Worm (Caenorhabditis elegans) whole organism, L3 larva: ENCODE measurements around the gene sto-4.

Experiments
- R02D3.7 ChIP-seq: fragments of 150-350 bp; optimal IDR thresholded peaks from 2 replicates; lab custom pipeline; 2014; ENCODE audit warnings: missing biosample characterization, missing genetic modification characterization
- ama-1 ChIP-seq: fragments of 150-350 bp; optimal IDR thresholded peaks from 2 replicates; lab custom pipeline; 2018
- ceh-16 ChIP-seq: sonication (generic microtip); optimal IDR thresholded peaks from 2 replicates; lab custom pipeline; 2017; ENCODE audit warnings: missing biosample characterization, missing genetic modification characterization
- ceh-9 ChIP-seq: sonication (generic microtip); optimal IDR thresholded peaks from 2 replicates; lab custom pipeline; 2018; ENCODE audit warnings: missing biosample characterization, missing genetic modification characterization
- egl-27 ChIP-seq: sonication (generic microtip); optimal IDR thresholded peaks from 4 replicates; lab custom pipeline; 2017; ENCODE audit warnings: missing biosample characterization, missing genetic modification reagents, missing genetic modification characterization
- egl-5 ChIP-seq: fragments of 150-350 bp; optimal IDR thresholded peaks from 2 replicates; lab custom pipeline; 2017; ENCODE audit warnings: missing biosample characterization, missing genetic modification reagents, missing genetic modification characterization, inconsistent platforms
- elt-1 ChIP-seq: fragments of 150-350 bp; optimal IDR thresholded peaks from 2 replicates; lab custom pipeline; 2014; ENCODE audit warnings: missing biosample characterization, missing genetic modification characterization
- elt-2 ChIP-seq: sonication (generic microtip); optimal IDR thresholded peaks from 2 replicates; lab custom pipeline; 2016; ENCODE audit warnings: missing genetic modification reagents, mild to moderate bottlenecking, missing genetic modification characterization, missing compliant biosample characterization
- elt-3 ChIP-seq, 3 experiments: fragments of 150-350 bp in 1 of 3; sonication (generic microtip) in 2 of 3; optimal IDR thresholded peaks; 2 replicates in 2 of 3; 4 replicates in 1 of 3; lab custom pipeline; 2014 to 2017; ENCODE audit warnings: missing biosample characterization in 3 of 3, missing genetic modification characterization in 3 of 3
- eor-1 ChIP-seq, 2 experiments: fragments of 150-350 bp; optimal IDR thresholded peaks; 2 replicates each; lab custom pipeline; 2014 to 2018; ENCODE audit warnings: missing biosample characterization in 2 of 2, missing genetic modification characterization in 2 of 2
- fkh-10 ChIP-seq: sonication (generic microtip); optimal IDR thresholded peaks from 2 replicates; lab custom pipeline; 2017; ENCODE audit warnings: missing biosample characterization, missing genetic modification reagents, missing genetic modification characterization
- fkh-2 ChIP-seq: fragments of 150-350 bp; optimal IDR thresholded peaks from 2 replicates; lab custom pipeline; 2014; ENCODE audit warnings: missing biosample characterization, missing genetic modification reagents, missing genetic modification characterization
- hmg-11 ChIP-seq: sonication (generic microtip); optimal IDR thresholded peaks from 2 replicates; lab custom pipeline; 2016; ENCODE audit warnings: missing genetic modification characterization, missing compliant biosample characterization
- jun-1 ChIP-seq: fragments of 150-350 bp; optimal IDR thresholded peaks from 2 replicates; lab custom pipeline; 2014; ENCODE audit warnings: missing biosample characterization, missing genetic modification reagents, missing genetic modification characterization
- lin-39 ChIP-seq: fragments of 150-350 bp; optimal IDR thresholded peaks from 2 replicates; lab custom pipeline; 2018; ENCODE audit warnings: missing biosample characterization, missing genetic modification reagents, missing genetic modification characterization
- lsy-12 ChIP-seq: sonication (generic microtip); optimal IDR thresholded peaks from 2 replicates; lab custom pipeline; 2016; ENCODE audit warnings: mild to moderate bottlenecking, missing genetic modification characterization, missing compliant biosample characterization
- nfya-1 ChIP-seq: sonication (generic microtip); optimal IDR thresholded peaks from 2 replicates; lab custom pipeline; 2017; ENCODE audit warnings: missing genetic modification characterization, mild to moderate bottlenecking, missing compliant biosample characterization, antibody characterized with exemption, moderate library complexity; ENCODE audit not compliant: insufficient read depth
- nhr-11 ChIP-seq: fragments of 150-350 bp; optimal IDR thresholded peaks from 2 replicates; lab custom pipeline; 2014; ENCODE audit warnings: missing biosample characterization, missing genetic modification characterization
- nhr-12 ChIP-seq: fragments of 150-350 bp; optimal IDR thresholded peaks from 2 replicates; lab custom pipeline; 2014; ENCODE audit warnings: missing biosample characterization, missing genetic modification characterization
- nhr-23 ChIP-seq: fragments of 150-350 bp; optimal IDR thresholded peaks from 2 replicates; lab custom pipeline; 2014; ENCODE audit warnings: missing biosample characterization, missing genetic modification reagents, missing genetic modification characterization
- nhr-25 ChIP-seq: sonication (generic microtip); optimal IDR thresholded peaks from 2 replicates; lab custom pipeline; 2017; ENCODE audit warnings: missing biosample characterization, missing genetic modification characterization
- nhr-43 ChIP-seq: sonication (generic microtip); optimal IDR thresholded peaks from 2 replicates; lab custom pipeline; 2016; ENCODE audit warnings: mild to moderate bottlenecking, missing genetic modification characterization, missing compliant biosample characterization; ENCODE audit not compliant: poor library complexity, severe bottlenecking
- nhr-77 ChIP-seq: fragments of 150-350 bp; optimal IDR thresholded peaks from 2 replicates; lab custom pipeline; 2014; ENCODE audit warnings: missing biosample characterization, missing genetic modification characterization
- pha-4 ChIP-seq: fragments of 150-350 bp; optimal IDR thresholded peaks from 2 replicates; lab custom pipeline; 2014; ENCODE audit warnings: missing biosample characterization, missing genetic modification reagents, missing genetic modification characterization
- pqm-1 ChIP-seq: fragments of 150-350 bp; optimal IDR thresholded peaks from 2 replicates; lab custom pipeline; 2017; ENCODE audit warnings: missing biosample characterization, missing genetic modification characterization, inconsistent platforms
- sea-2 ChIP-seq: fragments of 150-350 bp; sonication (generic microtip); optimal IDR thresholded peaks from 4 replicates; lab custom pipeline; 2014; ENCODE audit warnings: missing biosample characterization, missing genetic modification reagents, missing genetic modification characterization
- skn-1 ChIP-seq: fragments of 150-350 bp; optimal IDR thresholded peaks from 2 replicates; lab custom pipeline; 2014; ENCODE audit warnings: missing biosample characterization, missing genetic modification characterization
- tbx-2 ChIP-seq: sonication (generic microtip); optimal IDR thresholded peaks from 2 replicates; lab custom pipeline; 2016; ENCODE audit warnings: mild to moderate bottlenecking, missing genetic modification characterization, missing compliant biosample characterization
- unc-39 ChIP-seq: sonication (generic microtip); optimal IDR thresholded peaks from 4 replicates; lab custom pipeline; 2017; ENCODE audit warnings: missing biosample characterization, missing genetic modification characterization
- unc-62 ChIP-seq: fragments of 150-350 bp; sonication (generic microtip); optimal IDR thresholded peaks from 4 replicates; lab custom pipeline; 2014; ENCODE audit warnings: missing biosample characterization, missing genetic modification reagents, missing genetic modification characterization
- zag-1 ChIP-seq: fragments of 150-350 bp; optimal IDR thresholded peaks from 2 replicates; lab custom pipeline; 2014; ENCODE audit warnings: missing biosample characterization, missing genetic modification characterization
- ztf-11 ChIP-seq: fragments of 150-350 bp; optimal IDR thresholded peaks from 2 replicates; lab custom pipeline; 2014; ENCODE audit warnings: missing biosample characterization, missing genetic modification characterization

sto-4 gene

ce11 chrX:11666545-11667177, 22.7 kb downstream of the sto-4 start, which contains the start of gene noca-2:
Gene noca-2 (plus strand): TSS chrX:11667127.
- TF ChIP-seq lin-39 (tag; lab: Kevin White, UChicago) (peak; percentile 60), unc-62 (peak; percentile 2), pqm-1 (tag; lab: Kevin White, UChicago) (peak; percentile 8), pha-4 (tag; lab: Kevin White, UChicago) (peak; percentile 38), nhr-11 (no peak), hmg-11 (tag; lab: Kevin White, UChicago) (peak; percentile 48), fkh-10 (GFP tag; lab: Kevin White, UChicago) (no peak), nfya-1 (peak; percentile 77), nhr-23 (no peak), lsy-12 (tag; lab: Kevin White, UChicago) (no peak), egl-5 (tag; lab: Kevin White, UChicago) (peak; percentile 29)

ce11 chrX:11673063-11673759, 29.3 kb downstream of the sto-4 start:
- TF ChIP-seq nhr-12, result no peak

ce11 chrX:11675573-11675972, 31.6 kb downstream of the sto-4 start:
- TF ChIP-seq nhr-77 (tag; lab: Kevin White, UChicago) (no peak), lsy-12 (tag; lab: Kevin White, UChicago) (no peak), nfya-1 (no peak), sea-2 (GFP tag; lab: Kevin White, UChicago) (no peak), lin-39 (tag; lab: Kevin White, UChicago) (no peak), nhr-43 (tag; lab: Kevin White, UChicago) (no peak), egl-5 (tag; lab: Kevin White, UChicago) (no peak), tbx-2 (tag; lab: Kevin White, UChicago) (no peak)
- TF ChIP-seq, all 47 proteins: peak for 0

DNA sequence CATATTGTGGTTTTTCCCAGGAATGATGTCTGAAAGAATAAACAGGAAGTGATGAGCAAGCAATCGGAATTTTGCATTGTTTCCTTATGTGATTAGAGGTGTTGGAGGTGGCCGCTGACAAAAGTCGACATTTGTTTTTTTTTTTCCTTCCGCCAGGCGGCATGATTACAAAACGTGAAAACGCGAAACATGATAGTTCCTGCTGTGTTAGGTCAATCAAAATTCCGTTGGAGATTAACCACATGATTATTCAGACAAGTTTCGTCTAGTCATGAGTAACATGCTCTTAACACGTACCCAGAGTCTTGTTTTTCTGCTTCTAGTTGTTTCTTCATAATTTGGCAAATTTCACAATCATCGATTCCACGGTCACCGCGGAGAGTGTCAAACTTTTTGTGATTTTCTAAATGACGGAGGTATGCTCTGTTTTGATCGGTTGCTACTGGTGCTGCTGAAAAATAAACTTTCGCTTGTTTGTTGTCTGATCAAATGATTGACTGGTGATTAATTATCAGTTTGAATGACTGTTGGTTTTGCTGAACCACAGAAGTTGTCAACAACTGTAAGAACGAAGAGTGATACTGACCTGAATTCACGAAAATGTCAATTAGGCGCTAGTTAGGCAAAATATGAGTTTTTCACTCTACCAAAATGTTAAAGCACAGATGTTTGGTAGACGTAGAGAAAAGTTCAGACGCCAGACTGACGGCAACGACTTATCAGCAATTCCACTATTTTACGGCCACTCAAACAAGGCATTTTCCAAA, 35.5 kb downstream of the sto-4 start:
- TF ChIP-seq zag-1 (tag; lab: Kevin White, UChicago) (no peak), pha-4 (tag; lab: Kevin White, UChicago) (peak; percentile 33), sea-2 (GFP tag; lab: Kevin White, UChicago) (no peak), egl-5 (tag; lab: Kevin White, UChicago) (no peak), elt-2 (tag; lab: Kevin White, UChicago) (peak; percentile 65), nhr-23 (no peak), elt-3 (tag; optimal IDR thresholded peaks at IDR 0.05; lab: Kevin White, UChicago) (no peak), elt-1 (tag; lab: Kevin White, UChicago) (no peak), ama-1 (lab: Kevin White, UChicago) (no peak)

DNA sequence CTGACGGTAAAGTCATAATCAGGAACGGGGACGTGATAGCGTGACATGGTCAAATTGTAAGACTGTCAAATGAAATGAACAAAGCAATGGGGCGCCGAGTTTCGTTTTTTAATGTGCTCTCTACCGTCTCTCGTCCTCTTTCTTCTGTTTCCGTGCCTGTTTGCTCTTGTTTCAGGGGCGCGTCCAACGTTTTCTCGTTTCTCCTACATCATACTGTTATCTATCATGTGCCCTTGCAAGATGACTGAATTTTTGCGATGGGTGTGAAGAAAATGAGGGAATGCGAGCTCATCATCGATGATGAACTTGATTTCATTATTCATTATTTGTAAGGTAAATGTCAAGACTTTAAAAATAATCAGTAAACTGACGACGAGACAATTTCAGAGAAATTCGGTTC, 36.9 kb downstream of the sto-4 start, which contains the start of gene T04F8.7:
T04F8.7 (minus strand) TSS at position 130 of the 400 bp plus-strand sequence.
- no peak for TF ChIP-seq R02D3.7 (tag; lab: Kevin White, UChicago)
- TF ChIP-seq unc-62, result no peak
- TF ChIP-seq egl-27, result no peak
- TF ChIP-seq fkh-10 (GFP tag; lab: Kevin White, UChicago), result no peak
- TF ChIP-seq lsy-12 (tag; lab: Kevin White, UChicago), result no peak
- TF ChIP-seq ceh-16 (tag; lab: Kevin White, UChicago), result no peak
- TF ChIP-seq nhr-23, result no peak
- TF ChIP-seq ceh-9, result no peak
- peak; percentile 15 for TF ChIP-seq jun-1 (tag; lab: Kevin White, UChicago)
- no peak for TF ChIP-seq nhr-77 (tag; lab: Kevin White, UChicago)
- no peak for TF ChIP-seq ztf-11
- no peak for TF ChIP-seq nhr-25 (tag; lab: Kevin White, UChicago)
- TF ChIP-seq pha-4 (tag; lab: Kevin White, UChicago), result no peak
- TF ChIP-seq unc-39 (tag; lab: Kevin White, UChicago), result no peak
- TF ChIP-seq elt-2 (tag; lab: Kevin White, UChicago), result peak; percentile 91
- TF ChIP-seq fkh-2 (tag; lab: Kevin White, UChicago), result no peak
- no peak for TF ChIP-seq ama-1 (lab: Kevin White, UChicago)
- peak; percentile 79 for TF ChIP-seq pqm-1 (tag; lab: Kevin White, UChicago)
- no peak for TF ChIP-seq eor-1 (tag; optimal IDR thresholded peaks at IDR 0.05; lab: Kevin White, UChicago)
- no peak for TF ChIP-seq lin-39 (tag; lab: Kevin White, UChicago)
- TF ChIP-seq egl-5 (tag; lab: Kevin White, UChicago), result no peak
- no peak for TF ChIP-seq nhr-12
- TF ChIP-seq skn-1, result no peak
